Fruit fly (Drosophila melanogaster) whole organism, embryonic: Measurements from ENCODE around the gene CG10413.

Experiments
- Bdp1 ChIP-seq: fragments of 200-800 bp; sonication (Bioruptor generic); optimal IDR thresholded peaks from 3 replicates; lab custom pipeline; 2016; ENCODE audit warnings: missing biosample characterization, missing genetic modification characterization
- CG1024 ChIP-seq: fragments of 200-800 bp; sonication (Bioruptor generic); IDR thresholded peaks from 2 replicates; pipeline ENCODE4 v1.3.6; 2022; ENCODE audit warnings: missing biosample characterization, missing genetic modification characterization
- CG11093 ChIP-seq: fragments of 200-800 bp; sonication (Bioruptor generic); IDR thresholded peaks from 3 replicates; pipeline ENCODE4 v1.3.6; 2022; ENCODE audit warnings: missing biosample characterization, missing genetic modification characterization
- CG12659 ChIP-seq: fragments of 200-800 bp; sonication (Bioruptor generic); optimal IDR thresholded peaks from 3 replicates; lab custom pipeline; 2017; ENCODE audit warnings: mild to moderate bottlenecking, missing biosample characterization, missing genetic modification reagents, missing genetic modification characterization
- CG1602 ChIP-seq: fragments of 200-800 bp; sonication (Bioruptor generic); optimal IDR thresholded peaks from 3 replicates; lab custom pipeline; 2016; ENCODE audit warnings: missing biosample characterization, missing genetic modification characterization
- CG18599 ChIP-seq: fragments of 200-800 bp; sonication (Bioruptor generic); optimal IDR thresholded peaks from 3 replicates; lab custom pipeline; 2017; ENCODE audit warnings: missing biosample characterization, missing genetic modification characterization, mild to moderate bottlenecking, moderate library complexity, missing genetic modification reagents
- CG18619 ChIP-seq: fragments of 200-800 bp; sonication (Bioruptor generic); optimal IDR thresholded peaks from 3 replicates; lab custom pipeline; 2017; ENCODE audit warnings: missing biosample characterization, mild to moderate bottlenecking, missing genetic modification characterization
- CG2129 ChIP-seq: fragments of 200-800 bp; sonication (Bioruptor generic); IDR thresholded peaks from 2 replicates; pipeline ENCODE4 v1.3.6; 2022; ENCODE audit warnings: missing biosample characterization, missing genetic modification characterization; ENCODE audit not compliant: partially characterized antibody
- CG2199 ChIP-seq: fragments of 200-800 bp; sonication (Bioruptor generic); IDR thresholded peaks from 3 replicates; pipeline ENCODE4 v1.3.6; 2022; ENCODE audit warnings: missing biosample characterization, missing genetic modification characterization
- CG3065 ChIP-seq: fragments of 200-800 bp; sonication (Bioruptor generic); optimal IDR thresholded peaks from 2 replicates; lab custom pipeline; 2016; ENCODE audit warnings: missing biosample characterization, missing genetic modification characterization
- CG31224 ChIP-seq: fragments of 200-800 bp; sonication (Bioruptor generic); IDR thresholded peaks from 2 replicates; pipeline ENCODE4 v1.3.6; 2022; ENCODE audit warnings: missing biosample characterization, missing genetic modification characterization
- CG33213 ChIP-seq: fragments of 200-800 bp; sonication (Bioruptor generic); optimal IDR thresholded peaks from 3 replicates; lab custom pipeline; 2016; ENCODE audit warnings: missing biosample characterization, missing genetic modification characterization
- CG33557 ChIP-seq: fragments of 200-800 bp; sonication (Bioruptor generic); optimal IDR thresholded peaks from 2 replicates; lab custom pipeline; 2019; ENCODE audit warnings: missing biosample characterization, mild to moderate bottlenecking, missing genetic modification characterization, moderate library complexity
- CG34376 ChIP-seq: fragments of 200-800 bp; sonication (Bioruptor generic); optimal IDR thresholded peaks from 2 replicates; lab custom pipeline; 2018; ENCODE audit warnings: missing biosample characterization, mild to moderate bottlenecking, missing genetic modification characterization
- CG3838 ChIP-seq: fragments of 200-800 bp; sonication (Bioruptor generic); optimal IDR thresholded peaks from 3 replicates; lab custom pipeline; 2016; ENCODE audit warnings: missing biosample characterization, missing genetic modification characterization
- CG6272 ChIP-seq: fragments of 200-800 bp; sonication (Bioruptor generic); IDR thresholded peaks from 2 replicates; pipeline ENCODE4 v1.3.6; 2022; ENCODE audit warnings: missing biosample characterization, missing genetic modification characterization
- CG8765 ChIP-seq: fragments of 200-800 bp; sonication (Bioruptor generic); IDR thresholded peaks from 2 replicates; pipeline ENCODE4 v1.3.6; 2022; ENCODE audit warnings: missing biosample characterization, missing genetic modification characterization
- CG9817 ChIP-seq: fragments of 200-800 bp; sonication (Bioruptor generic); optimal IDR thresholded peaks from 2 replicates; lab custom pipeline; 2018; ENCODE audit warnings: missing biosample characterization, mild to moderate bottlenecking, missing genetic modification characterization, moderate library complexity
- CTCF ChIP-seq: fragments of 200-800 bp; sonication (Bioruptor generic); optimal IDR thresholded peaks from 2 replicates; lab custom pipeline; 2017; ENCODE audit warnings: missing biosample characterization, mild to moderate bottlenecking, missing genetic modification characterization, moderate library complexity
- Doc2 ChIP-seq: fragments of 200-800 bp; sonication (Bioruptor generic); IDR thresholded peaks from 2 replicates; pipeline ENCODE4 v1.3.6; 2022; ENCODE audit warnings: missing biosample characterization, missing genetic modification characterization
- Dref ChIP-seq: fragments of 200-800 bp; sonication (Bioruptor generic); IDR thresholded peaks from 2 replicates; pipeline ENCODE4 v1.3.6; 2022; ENCODE audit warnings: missing biosample characterization, missing genetic modification characterization
- E2f1 ChIP-seq: fragments of 200-800 bp; sonication (Bioruptor generic); IDR thresholded peaks from 2 replicates; pipeline ENCODE4 v1.3.6; 2022; ENCODE audit warnings: missing biosample characterization, missing genetic modification characterization
- E2f2 ChIP-seq: fragments of 200-800 bp; sonication (Bioruptor generic); IDR thresholded peaks from 2 replicates; pipeline ENCODE4 v1.3.6; 2022; ENCODE audit warnings: missing biosample characterization, missing genetic modification characterization
- HLH54F ChIP-seq: fragments of 200-800 bp; sonication (Bioruptor generic); optimal IDR thresholded peaks from 3 replicates; lab custom pipeline; 2016; ENCODE audit warnings: missing biosample characterization, missing genetic modification characterization
- HmgD ChIP-seq: fragments of 200-800 bp; sonication (Bioruptor generic); optimal IDR thresholded peaks from 3 replicates; lab custom pipeline; 2016; ENCODE audit warnings: missing biosample characterization, missing genetic modification characterization
- Jarid2 ChIP-seq: fragments of 200-800 bp; sonication (Bioruptor generic); optimal IDR thresholded peaks from 3 replicates; lab custom pipeline; 2017; ENCODE audit warnings: mild to moderate bottlenecking, missing biosample characterization, missing genetic modification reagents, missing genetic modification characterization
- NC2β ChIP-seq: fragments of 200-800 bp; sonication (Bioruptor generic); optimal IDR thresholded peaks from 2 replicates; lab custom pipeline; 2016; ENCODE audit warnings: missing biosample characterization, missing genetic modification characterization
- Nf-YB ChIP-seq: fragments of 200-800 bp; sonication (Bioruptor generic); optimal IDR thresholded peaks from 3 replicates; lab custom pipeline; 2019; ENCODE audit warnings: missing biosample characterization, mild to moderate bottlenecking, missing genetic modification characterization, moderate library complexity
- Sox100B ChIP-seq: fragments of 200-800 bp; sonication (Bioruptor generic); optimal IDR thresholded peaks from 3 replicates; lab custom pipeline; 2018; ENCODE audit warnings: missing biosample characterization, mild to moderate bottlenecking, missing genetic modification characterization
- Sry-δ ChIP-seq: fragments of 200-800 bp; sonication (Bioruptor generic); optimal IDR thresholded peaks from 2 replicates; lab custom pipeline; 2016; ENCODE audit warnings: missing biosample characterization, missing genetic modification characterization
- YL-1 ChIP-seq: fragments of 200-800 bp; sonication (Bioruptor generic); optimal IDR thresholded peaks from 3 replicates; lab custom pipeline; 2017; ENCODE audit warnings: missing biosample characterization, mild to moderate bottlenecking, missing genetic modification characterization
- ara ChIP-seq: fragments of 200-800 bp; sonication (Bioruptor generic); IDR thresholded peaks from 2 replicates; pipeline ENCODE4 v1.3.6; 2022; ENCODE audit warnings: missing biosample characterization, missing genetic modification characterization
- ase ChIP-seq: fragments of 200-800 bp; sonication (Bioruptor generic); IDR thresholded peaks from 3 replicates; pipeline ENCODE4 v1.3.6; 2022; ENCODE audit warnings: missing biosample characterization, missing genetic modification characterization
- ato ChIP-seq: fragments of 200-800 bp; sonication (Bioruptor generic); IDR thresholded peaks from 2 replicates; pipeline ENCODE4 v1.3.6; 2022; ENCODE audit warnings: missing biosample characterization, missing genetic modification characterization; ENCODE audit not compliant: partially characterized antibody
- dan ChIP-seq: fragments of 200-800 bp; sonication (Bioruptor generic); IDR thresholded peaks from 2 replicates; pipeline ENCODE4 v1.3.6; 2022; ENCODE audit warnings: missing biosample characterization, missing genetic modification characterization
- dati ChIP-seq: fragments of 200-800 bp; sonication (Bioruptor generic); IDR thresholded peaks from 2 replicates; pipeline ENCODE4 v1.3.6; 2022; ENCODE audit warnings: missing biosample characterization, missing genetic modification characterization
- en ChIP-seq: fragments of 200-800 bp; sonication (Bioruptor generic); optimal IDR thresholded peaks from 2 replicates; lab custom pipeline; 2016; ENCODE audit warnings: missing biosample characterization, missing genetic modification characterization
- ftz-f1 ChIP-seq: fragments of 200-800 bp; sonication (Bioruptor generic); optimal IDR thresholded peaks from 2 replicates; lab custom pipeline; 2016; ENCODE audit warnings: missing biosample characterization, missing genetic modification characterization
- gcm ChIP-seq: fragments of 200-800 bp; sonication (Bioruptor generic); optimal IDR thresholded peaks from 2 replicates; lab custom pipeline; 2019; ENCODE audit warnings: missing biosample characterization, mild to moderate bottlenecking, missing genetic modification characterization, moderate library complexity
- gro ChIP-seq: fragments of 200-800 bp; sonication (Bioruptor generic); optimal IDR thresholded peaks from 2 replicates; lab custom pipeline; 2016; ENCODE audit warnings: missing biosample characterization, missing genetic modification characterization
- ham ChIP-seq: fragments of 200-800 bp; sonication (Bioruptor generic); IDR thresholded peaks from 2 replicates; pipeline ENCODE4 v1.3.6; 2022; ENCODE audit warnings: missing biosample characterization, missing genetic modification characterization
- luna ChIP-seq: fragments of 200-800 bp; sonication (Bioruptor generic); optimal IDR thresholded peaks from 2 replicates; lab custom pipeline; 2016; ENCODE audit warnings: missing biosample characterization, missing genetic modification characterization
- maf-S ChIP-seq: fragments of 200-800 bp; sonication (Bioruptor generic); optimal IDR thresholded peaks from 2 replicates; lab custom pipeline; 2016; ENCODE audit warnings: missing biosample characterization, missing genetic modification characterization
- nmo ChIP-seq: fragments of 200-800 bp; sonication (Bioruptor generic); optimal IDR thresholded peaks from 2 replicates; lab custom pipeline; 2018; ENCODE audit warnings: missing biosample characterization, mild to moderate bottlenecking, missing genetic modification characterization, moderate library complexity
- pnt ChIP-seq: fragments of 200-800 bp; sonication (Bioruptor generic); optimal IDR thresholded peaks from 3 replicates; lab custom pipeline; 2016; ENCODE audit warnings: missing biosample characterization, missing genetic modification characterization
- psq ChIP-seq: fragments of 200-800 bp; sonication (Bioruptor generic); optimal IDR thresholded peaks from 2 replicates; lab custom pipeline; 2017; ENCODE audit warnings: missing biosample characterization, missing genetic modification characterization
- sob ChIP-seq: fragments of 200-800 bp; sonication (Bioruptor generic); IDR thresholded peaks from 2 replicates; pipeline ENCODE4 v1.3.6; 2022; ENCODE audit warnings: missing biosample characterization, missing genetic modification characterization
- sqz ChIP-seq: fragments of 200-800 bp; sonication (Bioruptor generic); optimal IDR thresholded peaks from 3 replicates; lab custom pipeline; 2018; ENCODE audit warnings: missing biosample characterization, mild to moderate bottlenecking, missing genetic modification characterization
- tio ChIP-seq: fragments of 200-800 bp; sonication (Bioruptor generic); optimal IDR thresholded peaks from 2 replicates; lab custom pipeline; 2017; ENCODE audit warnings: missing biosample characterization, missing genetic modification characterization, inconsistent platforms
- vvl ChIP-seq: fragments of 200-800 bp; sonication (Bioruptor generic); IDR thresholded peaks from 2 replicates; pipeline ENCODE4 v1.3.6; 2022; ENCODE audit warnings: missing biosample characterization, missing genetic modification characterization
- zfh1 ChIP-seq: fragments of 200-800 bp; sonication (Bioruptor generic); IDR thresholded peaks from 3 replicates; pipeline ENCODE4 v1.3.6; 2022; ENCODE audit warnings: missing biosample characterization, missing genetic modification characterization

Gene CG10413

dm6 chr2L:18590100-18590941, 14.7 kb downstream of the CG10413 start, which contains the start of the genes Pde11 and CG15160 (continued):
- TF ChIP-seq ase (GFP tag; lab: Robert Waterston, UW) (no peak), CG31224 (no peak), Sox100B (GFP tag; lab: Kevin White, UChicago) (no peak), CG9817 (tag; lab: Kevin White, UChicago) (no peak), CG33213 (GFP tag; lab: Kevin White, UChicago) (peak; percentile 52), gcm (GFP tag; lab: Kevin White, UChicago) (no peak), CG1024 (GFP tag; lab: Robert Waterston, UW) (no peak), tio (GFP tag; lab: Kevin White, UChicago) (no peak), CTCF (GFP tag; lab: Kevin White, UChicago) (peak; percentile 44), zfh1 (GFP tag; lab: Robert Waterston, UW) (peak; percentile 65; the same call in 2 of the 3 replicates), pnt (GFP tag; lab: Kevin White, UChicago) (peak; percentile 27), ato (GFP tag; lab: Robert Waterston, UW) (peak; percentile 98), CG3838 (no peak), psq (GFP tag; lab: Kevin White, UChicago) (peak; percentile 32), CG18619 (GFP tag; lab: Kevin White, UChicago) (peak; percentile 6), CG12659 (GFP tag; lab: Kevin White, UChicago) (peak; percentile 70), CG34376 (GFP tag; lab: Kevin White, UChicago) (no peak), gro (GFP tag; lab: Kevin White, UChicago) (no peak), vvl (GFP tag; lab: Robert Waterston, UW) (no peak), en (no peak), ara (GFP tag; lab: Robert Waterston, UW) (no peak), E2f2 (GFP tag; lab: Robert Waterston, UW) (peak; percentile 62), CG18599 (GFP tag; lab: Kevin White, UChicago) (peak; percentile 13), ftz-f1 (GFP tag; lab: Kevin White, UChicago) (no peak), Nf-YB (GFP tag; lab: Kevin White, UChicago) (no peak), CG2199 (peak; percentile 66; the same call in 1 of the 3 replicates), nmo (GFP tag; lab: Kevin White, UChicago) (peak; percentile 57), sob (GFP tag; lab: Robert Waterston, UW) (peak; percentile 66; the same call in 1 of the 2 replicates), CG6272 (GFP tag; lab: Robert Waterston, UW) (peak; percentile 82), CG3065 (GFP tag; lab: Kevin White, UChicago) (peak; percentile 16), dati (GFP tag; lab: Robert Waterston, UW) (no peak), E2f1 (0 out of 2 replicates have a peak, but pooled peaks have one; percentile 6), Bdp1 (GFP tag; lab: Kevin White, UChicago) (no peak), CG2129 (GFP tag; lab: Robert Waterston, UW) (peak; percentile 85), Jarid2 (GFP tag; lab: Kevin White, UChicago) (peak; percentile 38), Sry-δ (GFP tag; lab: Kevin White, UChicago) (peak; percentile 98), YL-1 (GFP tag; lab: Kevin White, UChicago) (peak; percentile 36), luna (GFP tag; lab: Kevin White, UChicago) (no peak), CG11093 (GFP tag; lab: Robert Waterston, UW) (no peak), sqz (GFP tag; lab: Kevin White, UChicago) (no peak), Dref (peak; percentile 88), HmgD (GFP tag; lab: Kevin White, UChicago) (no peak), NC2β (no peak), Doc2 (GFP tag; lab: Robert Waterston, UW) (no peak), CG33557 (GFP tag; lab: Kevin White, UChicago) (peak; percentile 20), CG1602 (GFP tag; lab: Kevin White, UChicago) (peak; percentile 32), maf-S (peak; percentile 7), CG8765 (GFP tag; lab: Robert Waterston, UW) (no peak), ham (GFP tag; lab: Robert Waterston, UW) (no peak), dan (GFP tag; lab: Robert Waterston, UW) (no peak), HLH54F (GFP tag; lab: Kevin White, UChicago) (peak; percentile 47)
